Worm (Caenorhabditis elegans): ENCODE data around the gene samt-1.
"Not testable (repeated sequence)": the region's sequence is repeated elsewhere in the genome, so short reads cannot be mapped to it uniquely, and the experiment has no call there.

Gene samt-1

ce11 chrIV:2892787-2893485 is 38.3 kb upstream of the samt-1 start:
- TF ChIP-seq K09A11.1 (tag; optimal IDR thresholded peaks at IDR 0.05; ENCODE audit: insufficient read depth): no peak
- no peak for TF ChIP-seq rnt-1 (tag; optimal IDR thresholded peaks at IDR 0.05)
- TF ChIP-seq hlh-6 (tag; optimal IDR thresholded peaks at IDR 0.05): no peak
- TF ChIP-seq eyg-1 (tag; optimal IDR thresholded peaks at IDR 0.05): no peak
- TF ChIP-seq madf-2 (tag; optimal IDR thresholded peaks at IDR 0.05): no peak
- TF ChIP-seq syd-9 (tag; optimal IDR thresholded peaks at IDR 0.05): no peak
- TF ChIP-seq sox-4 (tag; optimal IDR thresholded peaks at IDR 0.05): no peak
- TF ChIP-seq ceh-6 (GFP tag; optimal IDR thresholded peaks at IDR 0.05): no peak
- TF ChIP-seq nfya-1 (tag; optimal IDR thresholded peaks at IDR 0.05): no peak
- no peak for TF ChIP-seq zip-5 (tag; optimal IDR thresholded peaks at IDR 0.05)
- TF ChIP-seq che-1 (tag; optimal IDR thresholded peaks at IDR 0.05): no peak
- no peak for TF ChIP-seq sox-2 (GFP tag; IDR thresholded peaks at IDR 0.05)
- no peak for TF ChIP-seq unc-42 (tag; optimal IDR thresholded peaks at IDR 0.05)
- no peak for TF ChIP-seq mec-3 (tag; optimal IDR thresholded peaks at IDR 0.05; ENCODE audit: borderline replicate concordance)
- TF ChIP-seq K02D7.2 (tag; optimal IDR thresholded peaks at IDR 0.05): no peak
- TF ChIP-seq pax-1 (tag; optimal IDR thresholded peaks at IDR 0.05): no peak
- no peak for TF ChIP-seq ets-4 (tag; optimal IDR thresholded peaks at IDR 0.05)
- TF ChIP-seq pat-9 (tag; optimal IDR thresholded peaks at IDR 0.05): no peak

DNA sequence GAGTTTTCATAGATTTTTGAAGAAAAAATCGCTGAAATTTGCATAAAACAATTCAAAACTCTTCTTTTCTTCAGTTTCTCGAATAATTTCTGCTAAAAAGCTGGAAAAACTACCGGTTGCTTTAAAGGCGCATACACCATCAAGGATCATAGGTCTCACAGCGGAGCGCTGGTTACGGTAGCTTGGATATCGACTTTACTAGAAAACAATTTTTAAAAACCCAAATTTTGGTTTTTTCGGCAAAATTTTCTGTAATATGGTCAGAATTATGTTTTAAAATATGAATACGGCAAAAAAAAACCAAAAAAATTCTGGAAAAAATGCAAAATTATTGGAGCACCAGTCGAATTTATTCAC is 37.7 kb upstream of the samt-1 start:
- no peak for TF ChIP-seq ets-4 (tag; optimal IDR thresholded peaks at IDR 0.05)
- TF ChIP-seq C38D4.7 (GFP tag; optimal IDR thresholded peaks at IDR 0.05): no peak
- no peak for TF ChIP-seq ceh-19 (GFP tag; optimal IDR thresholded peaks at IDR 0.05)
- no peak for TF ChIP-seq ttx-3 (tag; optimal IDR thresholded peaks at IDR 0.05)
- no peak for TF ChIP-seq nfya-1 (tag; optimal IDR thresholded peaks at IDR 0.05)

DNA sequence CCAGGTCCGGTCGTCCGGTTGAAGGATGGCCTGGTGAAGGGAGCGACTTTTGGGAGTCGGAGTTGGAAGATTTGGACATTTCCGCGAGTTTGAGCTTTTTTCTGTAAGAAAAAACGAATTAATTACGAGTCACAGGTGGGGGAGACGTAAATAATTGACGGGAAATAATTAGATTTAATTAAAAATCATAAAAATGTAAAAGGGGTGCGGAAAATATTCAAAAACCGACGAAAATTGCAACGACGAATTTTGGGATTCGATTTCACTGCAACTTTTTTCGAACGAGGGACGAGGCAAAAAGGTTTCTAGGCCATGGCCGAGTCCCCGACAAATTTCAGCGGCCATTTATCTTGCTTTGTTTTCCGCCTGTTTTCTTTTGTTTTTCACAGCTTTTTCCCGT is 36.6 kb upstream of the samt-1 start, which contains the start of gene Y54G2A.19:
Y54G2A.19 (minus strand) TSS at position 101 of the 400 bp plus-strand sequence.
- TF ChIP-seq ceh-18 (tag; optimal IDR thresholded peaks at IDR 0.05); K09A11.1 (tag; optimal IDR thresholded peaks at IDR 0.05; ENCODE audit: insufficient read depth); rnt-1 (tag; optimal IDR thresholded peaks at IDR 0.05): not testable (repeated sequence)

- no peak for TF ChIP-seq C38D4.7 (GFP tag; optimal IDR thresholded peaks at IDR 0.05)
- TF ChIP-seq hlh-6 (tag; optimal IDR thresholded peaks at IDR 0.05): no peak
- TF ChIP-seq npax-4 (tag; optimal IDR thresholded peaks at IDR 0.05): no peak
- TF ChIP-seq lim-6 (tag; optimal IDR thresholded peaks at IDR 0.05): no peak
- no peak for TF ChIP-seq tbx-7 (tag; optimal IDR thresholded peaks at IDR 0.05)
- no peak for TF ChIP-seq pax-1 (tag; optimal IDR thresholded peaks at IDR 0.05)
- TF ChIP-seq ceh-24 (tag; optimal IDR thresholded peaks at IDR 0.05): no peak
- TF ChIP-seq ceh-34 (tag; optimal IDR thresholded peaks at IDR 0.05): no peak
- TF ChIP-seq tbx-2 (tag; optimal IDR thresholded peaks at IDR 0.05): no peak
- TF ChIP-seq fkh-10 (GFP tag; optimal IDR thresholded peaks at IDR 0.05): no peak
Measured at ce11 chrIV:2897644-2898160, 33.5 kb upstream of the samt-1 start, which contains the start of gene Y54G2A.36. Gene Y54G2A.36 (plus strand): TSS chrIV:2897694.

ce11 chrIV:2914545-2914944 is 16.7 kb upstream of the samt-1 start:
- TF ChIP-seq nfya-1 (tag; optimal IDR thresholded peaks at IDR 0.05) (no peak), unc-55 (GFP tag; optimal IDR thresholded peaks at IDR 0.05) (no peak), odd-2 (tag; optimal IDR thresholded peaks at IDR 0.05) (no peak)

DNA sequence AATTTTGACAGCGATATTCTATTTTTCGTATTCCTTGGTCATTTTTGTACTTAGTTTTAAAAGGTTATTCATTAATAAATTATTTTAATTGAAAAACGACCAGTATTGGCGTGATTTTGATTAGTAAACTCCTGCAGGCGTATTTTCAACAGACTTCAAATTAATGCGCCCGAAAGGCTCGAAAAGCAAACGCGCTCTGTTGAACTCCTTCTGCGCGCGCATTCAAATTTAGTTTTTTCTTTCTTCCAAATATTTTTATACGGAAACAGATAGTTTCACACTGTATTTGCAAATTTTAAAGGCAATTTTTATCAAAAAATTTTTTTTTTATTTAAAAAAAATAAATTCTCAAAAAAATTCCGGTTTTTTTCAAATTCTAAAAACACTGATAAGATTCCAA is 15.2 kb upstream of the samt-1 start:
- no peak for TF ChIP-seq fkh-10 (GFP tag; optimal IDR thresholded peaks at IDR 0.05)
- no peak for TF ChIP-seq lim-6 (tag; optimal IDR thresholded peaks at IDR 0.05)
- no peak for TF ChIP-seq ceh-9 (tag; optimal IDR thresholded peaks at IDR 0.05)
- TF ChIP-seq zip-5 (tag; optimal IDR thresholded peaks at IDR 0.05): no peak
- TF ChIP-seq dmd-4 (tag; optimal IDR thresholded peaks at IDR 0.05; ENCODE audit: borderline replicate concordance): no peak
- no peak for TF ChIP-seq hlh-6 (tag; optimal IDR thresholded peaks at IDR 0.05)
- no peak for TF ChIP-seq ceh-2 (tag; optimal IDR thresholded peaks at IDR 0.05)
- TF ChIP-seq K02D7.2 (tag; optimal IDR thresholded peaks at IDR 0.05): no peak
- TF ChIP-seq mec-3 (tag; optimal IDR thresholded peaks at IDR 0.05; ENCODE audit: borderline replicate concordance): no peak
- no peak for TF ChIP-seq fkh-6 (tag; optimal IDR thresholded peaks at IDR 0.05)
- no peak for TF ChIP-seq sdc-2 (tag; optimal IDR thresholded peaks at IDR 0.05)
- TF ChIP-seq ztf-16 (tag; optimal IDR thresholded peaks at IDR 0.05): no peak
- no peak for TF ChIP-seq hlh-30 (tag; optimal IDR thresholded peaks at IDR 0.05; ENCODE audit: insufficient read depth)
- no peak for TF ChIP-seq sox-2 (GFP tag; IDR thresholded peaks at IDR 0.05)
- TF ChIP-seq syd-9 (tag; optimal IDR thresholded peaks at IDR 0.05): no peak
- TF ChIP-seq ttx-3 (tag; optimal IDR thresholded peaks at IDR 0.05): no peak

Data from whole organism, late embryonic.